Fruit fly (Drosophila melanogaster) whole organism, embryonic: ENCODE results near the gene CG31800.
A peak's percentile ranks its signal among the peaks of the same experiment; 100 is the strongest.

Source experiments
- Adf1 ChIP-seq: fragments of 200-800 bp; sonication (Bioruptor generic); IDR thresholded peaks from 2 replicates; pipeline ENCODE4 v1.3.6; 2022; ENCODE audit warnings: missing biosample characterization, missing genetic modification characterization
- Asciz ChIP-seq: fragments of 200-800 bp; sonication (Bioruptor generic); optimal IDR thresholded peaks from 2 replicates; lab custom pipeline; 2017; ENCODE audit warnings: missing biosample characterization, mild to moderate bottlenecking, missing genetic modification characterization, missing genetic modification reagents
- B-H2 ChIP-seq: fragments of 200-800 bp; sonication (Bioruptor generic); optimal IDR thresholded peaks from 2 replicates; lab custom pipeline; 2018; ENCODE audit warnings: missing biosample characterization, mild to moderate bottlenecking, missing genetic modification characterization
- Bgb ChIP-seq: fragments of 200-800 bp; sonication (Bioruptor generic); IDR thresholded peaks from 2 replicates; pipeline ENCODE4 v1.3.6; 2022; ENCODE audit warnings: missing biosample characterization, missing genetic modification characterization; ENCODE audit not compliant: partially characterized antibody
- CG1024 ChIP-seq: fragments of 200-800 bp; sonication (Bioruptor generic); IDR thresholded peaks from 2 replicates; pipeline ENCODE4 v1.3.6; 2022; ENCODE audit warnings: missing biosample characterization, missing genetic modification characterization
- CG10431 ChIP-seq: fragments of 200-800 bp; sonication (Bioruptor generic); optimal IDR thresholded peaks from 3 replicates; lab custom pipeline; 2018; ENCODE audit warnings: missing biosample characterization, mild to moderate bottlenecking, missing genetic modification characterization
- CG12104 ChIP-seq: fragments of 200-800 bp; sonication (Bioruptor generic); optimal IDR thresholded peaks from 3 replicates; lab custom pipeline; 2016; ENCODE audit warnings: missing biosample characterization, missing genetic modification characterization
- CG12236 ChIP-seq: fragments of 200-800 bp; sonication (Bioruptor generic); optimal IDR thresholded peaks from 2 replicates; lab custom pipeline; 2016; ENCODE audit warnings: missing biosample characterization, missing genetic modification characterization
- CG13287 ChIP-seq: fragments of 200-800 bp; sonication (Bioruptor generic); IDR thresholded peaks from 2 replicates; pipeline ENCODE4 v1.3.6; 2022; ENCODE audit warnings: missing biosample characterization, missing genetic modification characterization; ENCODE audit not compliant: partially characterized antibody
- CG14667 ChIP-seq: fragments of 200-800 bp; sonication (Bioruptor generic); IDR thresholded peaks from 2 replicates; pipeline ENCODE4 v1.3.6; 2022; ENCODE audit warnings: missing biosample characterization, missing genetic modification characterization
- CG1647 ChIP-seq: fragments of 200-800 bp; sonication (Bioruptor generic); optimal IDR thresholded peaks from 3 replicates; lab custom pipeline; 2016; ENCODE audit warnings: missing biosample characterization, missing genetic modification characterization
- CG16863 ChIP-seq: fragments of 200-800 bp; sonication (Bioruptor generic); optimal IDR thresholded peaks from 3 replicates; lab custom pipeline; 2016; ENCODE audit warnings: missing biosample characterization, missing genetic modification characterization
- CG17829 ChIP-seq: fragments of 200-800 bp; optimal IDR thresholded peaks from 2 replicates; lab custom pipeline; 2019; ENCODE audit warnings: missing biosample characterization, mild to moderate bottlenecking, missing genetic modification characterization, moderate library complexity
- CG18619 ChIP-seq: fragments of 200-800 bp; sonication (Bioruptor generic); optimal IDR thresholded peaks from 3 replicates; lab custom pipeline; 2017; ENCODE audit warnings: missing biosample characterization, mild to moderate bottlenecking, missing genetic modification characterization
- CG2120 ChIP-seq: fragments of 200-800 bp; sonication (Bioruptor generic); optimal IDR thresholded peaks from 3 replicates; lab custom pipeline; 2016; ENCODE audit warnings: missing biosample characterization, missing genetic modification characterization
- CG33213 ChIP-seq: fragments of 200-800 bp; sonication (Bioruptor generic); optimal IDR thresholded peaks from 3 replicates; lab custom pipeline; 2016; ENCODE audit warnings: missing biosample characterization, missing genetic modification characterization
- CG4360 ChIP-seq: fragments of 200-800 bp; sonication (Bioruptor generic); IDR thresholded peaks from 2 replicates; pipeline ENCODE4 v1.3.6; 2022; ENCODE audit warnings: missing biosample characterization, missing genetic modification characterization
- CG4730 ChIP-seq: fragments of 200-800 bp; sonication (Bioruptor generic); IDR thresholded peaks from 2 replicates; pipeline ENCODE4 v1.3.6; 2022; ENCODE audit warnings: missing biosample characterization, missing genetic modification characterization
- CG6654 ChIP-seq: fragments of 200-800 bp; sonication (Bioruptor generic); optimal IDR thresholded peaks from 2 replicates; lab custom pipeline; 2017; ENCODE audit warnings: missing biosample characterization, mild to moderate bottlenecking, missing genetic modification characterization
- CG7372 ChIP-seq: fragments of 200-800 bp; sonication (Bioruptor generic); IDR thresholded peaks from 2 replicates; pipeline ENCODE4 v1.3.6; 2022; ENCODE audit warnings: missing biosample characterization, missing genetic modification characterization
- CG7556 ChIP-seq: fragments of 200-800 bp; sonication (Bioruptor generic); optimal IDR thresholded peaks from 2 replicates; lab custom pipeline; 2017; ENCODE audit warnings: missing biosample characterization, mild to moderate bottlenecking, missing genetic modification characterization
- CG8290 ChIP-seq, 3 experiments: fragments of 200-800 bp; sonication (Bioruptor generic); optimal IDR thresholded peaks; 2 replicates each; lab custom pipeline; 2016 to 2019; ENCODE audit warnings: missing biosample characterization in 3 of 3, missing genetic modification characterization in 3 of 3, mild to moderate bottlenecking in 2 of 3, moderate library complexity in 1 of 3
- Dfd ChIP-seq, 2 experiments: fragments of >200 bp; optimal IDR thresholded peaks; 2 replicates each; lab custom pipeline; 2017; ENCODE audit warnings: missing biosample characterization in 2 of 2, missing genetic modification characterization in 2 of 2
- Fer3 ChIP-seq: fragments of 200-800 bp; sonication (Bioruptor generic); optimal IDR thresholded peaks from 2 replicates; lab custom pipeline; 2018; ENCODE audit warnings: missing biosample characterization, mild to moderate bottlenecking, missing genetic modification characterization, moderate library complexity
- Hr3 ChIP-seq: fragments of 200-800 bp; sonication (Bioruptor generic); optimal IDR thresholded peaks from 3 replicates; lab custom pipeline; 2016; ENCODE audit warnings: missing biosample characterization, missing genetic modification characterization
- Mes4 ChIP-seq: fragments of 200-800 bp; sonication (Bioruptor generic); optimal IDR thresholded peaks from 2 replicates; lab custom pipeline; 2016; ENCODE audit warnings: missing biosample characterization, missing genetic modification characterization
- Sry-δ ChIP-seq: fragments of 200-800 bp; sonication (Bioruptor generic); optimal IDR thresholded peaks from 2 replicates; lab custom pipeline; 2016; ENCODE audit warnings: missing biosample characterization, missing genetic modification characterization
- ato ChIP-seq: fragments of 200-800 bp; sonication (Bioruptor generic); IDR thresholded peaks from 2 replicates; pipeline ENCODE4 v1.3.6; 2022; ENCODE audit warnings: missing biosample characterization, missing genetic modification characterization; ENCODE audit not compliant: partially characterized antibody
- bigmax ChIP-seq: fragments of 200-800 bp; sonication (Bioruptor generic); optimal IDR thresholded peaks from 2 replicates; lab custom pipeline; 2018; ENCODE audit warnings: missing biosample characterization, mild to moderate bottlenecking, missing genetic modification characterization
- br ChIP-seq: fragments of >200 bp; optimal IDR thresholded peaks from 2 replicates; lab custom pipeline; 2017
- chn ChIP-seq: fragments of 200-800 bp; sonication (Bioruptor generic); optimal IDR thresholded peaks from 2 replicates; lab custom pipeline; 2016; ENCODE audit warnings: missing biosample characterization, missing genetic modification characterization
- crol ChIP-seq: fragments of 200-800 bp; sonication (Bioruptor generic); IDR thresholded peaks from 2 replicates; pipeline ENCODE4 v1.3.6; 2022; ENCODE audit warnings: missing biosample characterization, missing genetic modification characterization
- en ChIP-seq: fragments of 200-800 bp; sonication (Bioruptor generic); optimal IDR thresholded peaks from 2 replicates; lab custom pipeline; 2016; ENCODE audit warnings: missing biosample characterization, missing genetic modification characterization
- jumu ChIP-seq: fragments of 200-800 bp; sonication (Bioruptor generic); optimal IDR thresholded peaks from 3 replicates; lab custom pipeline; 2016; ENCODE audit warnings: missing biosample characterization, missing genetic modification characterization
- kay ChIP-seq: fragments of 200-800 bp; sonication (Bioruptor generic); optimal IDR thresholded peaks from 2 replicates; lab custom pipeline; 2016; ENCODE audit warnings: missing biosample characterization, missing genetic modification characterization
- lilli ChIP-seq: fragments of 200-800 bp; sonication (Bioruptor generic); optimal IDR thresholded peaks from 3 replicates; lab custom pipeline; 2016; ENCODE audit warnings: missing biosample characterization, missing genetic modification characterization
- lola ChIP-seq, 3 experiments: fragments of >200 bp in 2 of 3; fragments of 200-800 bp in 1 of 3; sonication (Bioruptor generic) in 1 of 3; optimal IDR thresholded peaks; 2 replicates each; lab custom pipeline; 2017 to 2019; ENCODE audit warnings: missing biosample characterization in 3 of 3, missing genetic modification characterization in 3 of 3, mild to moderate bottlenecking in 1 of 3, moderate library complexity in 1 of 3
- otp ChIP-seq: fragments of 200-800 bp; sonication (Bioruptor generic); IDR thresholded peaks from 3 replicates; pipeline ENCODE4, ENCODE4 v1.3.6; 2022; ENCODE audit warnings: missing biosample characterization, missing genetic modification characterization
- pfk ChIP-seq: fragments of 200-800 bp; sonication (Bioruptor generic); optimal IDR thresholded peaks from 2 replicates; lab custom pipeline; 2018; ENCODE audit warnings: missing biosample characterization, mild to moderate bottlenecking, missing genetic modification characterization, moderate library complexity
- run ChIP-seq: fragments of 200-800 bp; sonication (Bioruptor generic); optimal IDR thresholded peaks from 3 replicates; lab custom pipeline; 2018; ENCODE audit warnings: missing biosample characterization, mild to moderate bottlenecking, missing genetic modification characterization
- shn ChIP-seq: fragments of 200-800 bp; sonication (Bioruptor generic); optimal IDR thresholded peaks from 3 replicates; lab custom pipeline; 2016; ENCODE audit warnings: missing biosample characterization, missing genetic modification characterization
- stwl ChIP-seq: fragments of 200-800 bp; sonication (Bioruptor generic); optimal IDR thresholded peaks from 3 replicates; lab custom pipeline; 2018; ENCODE audit warnings: missing biosample characterization, mild to moderate bottlenecking, missing genetic modification characterization, moderate library complexity
- sug ChIP-seq: fragments of 200-800 bp; optimal IDR thresholded peaks from 2 replicates; lab custom pipeline; 2019; ENCODE audit warnings: missing biosample characterization, mild to moderate bottlenecking, missing genetic modification characterization, moderate library complexity
- tgo ChIP-seq: fragments of 200-800 bp; sonication (Bioruptor generic); IDR thresholded peaks from 3 replicates; pipeline ENCODE4 v1.3.6; 2022; ENCODE audit warnings: missing biosample characterization, missing genetic modification characterization
- ttk ChIP-seq: fragments of 200-800 bp; sonication (Bioruptor generic); IDR thresholded peaks from 2 replicates; pipeline ENCODE4 v2.1.2; 2022; ENCODE audit warnings: missing biosample characterization, missing genetic modification characterization
- tup ChIP-seq: fragments of 200-800 bp; sonication (Bioruptor generic); optimal IDR thresholded peaks from 2 replicates; lab custom pipeline; 2016; ENCODE audit warnings: missing biosample characterization, mild to moderate bottlenecking, missing genetic modification characterization, moderate library complexity
- unc-4 ChIP-seq: fragments of 200-800 bp; sonication (Bioruptor generic); IDR thresholded peaks from 2 replicates; pipeline ENCODE4 v1.3.6; 2022; ENCODE audit warnings: missing biosample characterization, missing genetic modification characterization; ENCODE audit not compliant: partially characterized antibody
- vvl ChIP-seq: fragments of 200-800 bp; sonication (Bioruptor generic); IDR thresholded peaks from 2 replicates; pipeline ENCODE4 v1.3.6; 2022; ENCODE audit warnings: missing biosample characterization, missing genetic modification characterization
- wdn ChIP-seq: fragments of 200-800 bp; sonication (Bioruptor generic); IDR thresholded peaks from 2 replicates; pipeline ENCODE4 v1.3.6; 2022; ENCODE audit warnings: missing biosample characterization, missing genetic modification characterization

CG31800 gene

dm6 chr2L:19014032-19014880 lies 20.1 kb downstream of the CG31800 start (continued):
- peak; percentile 75 for TF ChIP-seq CG2120 (GFP tag; lab: Kevin White, UChicago)
- peak; percentile 76 for TF ChIP-seq vvl
- peak; percentile 33; the same call in 1 of the 2 replicates for TF ChIP-seq CG14667
- TF ChIP-seq CG4730 (GFP tag; lab: Robert Waterston, UW), result peak; percentile 16; the same call in 1 of the 2 replicates
- no peak for TF ChIP-seq CG12236 (GFP tag; lab: Kevin White, UChicago)
- TF ChIP-seq lola (GFP tag; optimal IDR thresholded peaks at IDR 0.05; lab: Kevin White, UChicago), result peak in 1 of 3 experiments; percentile 46
- peak; percentile 70 for TF ChIP-seq Asciz (GFP tag; lab: Kevin White, UChicago)
- 0 out of 2 replicates have a peak, but pooled peaks have one; percentile 48 for TF ChIP-seq CG7372 (GFP tag; lab: Robert Waterston, UW)
- peak; percentile 27 for TF ChIP-seq kay (GFP tag; lab: Kevin White, UChicago)
- peak; percentile 70 for TF ChIP-seq sug (tag; lab: Kevin White, UChicago)
- no peak for TF ChIP-seq otp (GFP tag; lab: Robert Waterston, UW)
- TF ChIP-seq ato, result no peak
- peak; percentile 83 for TF ChIP-seq CG18619 (GFP tag; lab: Kevin White, UChicago)
- TF ChIP-seq CG13287, result no peak
- peak; percentile 49 for TF ChIP-seq CG12104 (GFP tag; lab: Kevin White, UChicago)
- peak; percentile 80 for TF ChIP-seq Fer3
- TF ChIP-seq ttk (GFP tag; lab: Robert Waterston, UW), result peak; percentile 60
- no peak for TF ChIP-seq shn (GFP tag; lab: Kevin White, UChicago)
- no peak for TF ChIP-seq chn
- TF ChIP-seq tgo (GFP tag; lab: Robert Waterston, UW), result peak; percentile 48; the same call in 1 of the 3 replicates
- TF ChIP-seq Dfd (GFP tag; optimal IDR thresholded peaks at IDR 0.05; lab: Kevin White, UChicago), result no peak
- TF ChIP-seq en (GFP tag; lab: Kevin White, UChicago), result no peak
- TF ChIP-seq run (tag; lab: Kevin White, UChicago), result peak; percentile 59
- no peak for TF ChIP-seq Mes4 (GFP tag; lab: Kevin White, UChicago)
- TF ChIP-seq Sry-δ (GFP tag; lab: Kevin White, UChicago), result no peak
- no peak for TF ChIP-seq CG6654 (GFP tag; lab: Kevin White, UChicago)
- no peak for TF ChIP-seq stwl (tag; lab: Kevin White, UChicago)
- TF ChIP-seq CG1024 (GFP tag; lab: Robert Waterston, UW), result no peak
- no peak for TF ChIP-seq br
- no peak for TF ChIP-seq crol (GFP tag; lab: Robert Waterston, UW)
- TF ChIP-seq CG16863 (GFP tag; lab: Kevin White, UChicago), result no peak
- TF ChIP-seq Hr3 (GFP tag; lab: Kevin White, UChicago), result peak; percentile 50
- peak; percentile 94 for TF ChIP-seq CG7556 (GFP tag; lab: Kevin White, UChicago)
- peak; percentile 68 for TF ChIP-seq CG17829 (tag; lab: Kevin White, UChicago)
- TF ChIP-seq Bgb (GFP tag; lab: Robert Waterston, UW), result no peak; the same call in 1 of the 2 replicates
- no peak for TF ChIP-seq CG4360 (GFP tag; lab: Robert Waterston, UW)
- TF ChIP-seq lilli (GFP tag; lab: Kevin White, UChicago), result peak; percentile 61
- no peak for TF ChIP-seq Adf1 (GFP tag; lab: Robert Waterston, UW)
- TF ChIP-seq wdn (GFP tag; lab: Robert Waterston, UW), result peak; percentile 42; the same call in 1 of the 2 replicates
- TF ChIP-seq CG1647, result no peak
- no peak for TF ChIP-seq CG8290 (GFP tag; optimal IDR thresholded peaks at IDR 0.05; lab: Kevin White, UChicago)
- TF ChIP-seq CG8290 (tag; optimal IDR thresholded peaks at IDR 0.05; lab: Kevin White, UChicago), result peak in 1 of 2 experiments; percentile 25
- no peak for TF ChIP-seq bigmax
- no peak for TF ChIP-seq pfk (GFP tag; lab: Kevin White, UChicago)
- TF ChIP-seq jumu (GFP tag; lab: Kevin White, UChicago), result no peak
- TF ChIP-seq B-H2, result peak; percentile 66
- TF ChIP-seq CG10431 (GFP tag; lab: Kevin White, UChicago), result peak; percentile 37
- TF ChIP-seq tup, result no peak
- no peak for TF ChIP-seq unc-4
- TF ChIP-seq CG33213 (GFP tag; lab: Kevin White, UChicago), result no peak
